Worm (Caenorhabditis elegans) whole organism, late embryonic: ENCODE results near the gene mig-17.

Experiments used
- K09A11.1 ChIP-seq: sonication (generic microtip); optimal IDR thresholded peaks from 2 replicates; lab custom pipeline; 2017; ENCODE audit warnings: antibody characterized with exemption, mild to moderate bottlenecking, missing genetic modification characterization, missing compliant biosample characterization; ENCODE audit not compliant: insufficient read depth
- ama-1 ChIP-seq: fragments of 150-350 bp; optimal IDR thresholded peaks from 2 replicates; lab custom pipeline; 2014
- ceh-14 ChIP-seq: sonication (generic microtip); optimal IDR thresholded peaks from 2 replicates; lab custom pipeline; 2016; ENCODE audit warnings: missing genotype, missing genetic modification characterization, missing compliant biosample characterization
- ceh-9 ChIP-seq: sonication (generic microtip); optimal IDR thresholded peaks from 2 replicates; lab custom pipeline; 2016; ENCODE audit warnings: mild to moderate bottlenecking, missing genetic modification characterization, inconsistent platforms, missing compliant biosample characterization
- che-1 ChIP-seq: sonication (generic microtip); optimal IDR thresholded peaks from 2 replicates; lab custom pipeline; 2016; ENCODE audit warnings: mild to moderate bottlenecking, missing genetic modification characterization, missing compliant biosample characterization
- elt-2 ChIP-seq: sonication (generic microtip); optimal IDR thresholded peaks from 2 replicates; lab custom pipeline; 2016; ENCODE audit warnings: missing genetic modification reagents, missing genetic modification characterization, missing compliant biosample characterization
- eyg-1 ChIP-seq: sonication (generic microtip); optimal IDR thresholded peaks from 2 replicates; lab custom pipeline; 2016; ENCODE audit warnings: missing genotype, missing genetic modification characterization, missing compliant biosample characterization
- fkh-6 ChIP-seq: sonication (generic microtip); optimal IDR thresholded peaks from 2 replicates; lab custom pipeline; 2016; ENCODE audit warnings: missing genetic modification characterization, missing compliant biosample characterization
- hlh-8 ChIP-seq: sonication (generic microtip); optimal IDR thresholded peaks from 2 replicates; lab custom pipeline; 2016; ENCODE audit warnings: missing genotype, missing genetic modification characterization, missing compliant biosample characterization
- nfya-1 ChIP-seq: sonication (generic microtip); optimal IDR thresholded peaks from 2 replicates; lab custom pipeline; 2017; ENCODE audit warnings: missing genetic modification characterization, mild to moderate bottlenecking, missing compliant biosample characterization, antibody characterized with exemption, moderate library complexity
- nhr-11 ChIP-seq: fragments of 150-350 bp; optimal IDR thresholded peaks from 2 replicates; lab custom pipeline; 2014; ENCODE audit warnings: missing biosample characterization, missing genetic modification characterization
- pha-4 ChIP-seq: fragments of 150-350 bp; optimal IDR thresholded peaks from 2 replicates; lab custom pipeline; 2018; ENCODE audit warnings: missing biosample characterization, missing genetic modification reagents, missing genetic modification characterization
- ref-2 ChIP-seq: sonication (generic microtip); optimal IDR thresholded peaks from 2 replicates; lab custom pipeline; 2016; ENCODE audit warnings: missing genetic modification characterization, missing compliant biosample characterization

DNA sequence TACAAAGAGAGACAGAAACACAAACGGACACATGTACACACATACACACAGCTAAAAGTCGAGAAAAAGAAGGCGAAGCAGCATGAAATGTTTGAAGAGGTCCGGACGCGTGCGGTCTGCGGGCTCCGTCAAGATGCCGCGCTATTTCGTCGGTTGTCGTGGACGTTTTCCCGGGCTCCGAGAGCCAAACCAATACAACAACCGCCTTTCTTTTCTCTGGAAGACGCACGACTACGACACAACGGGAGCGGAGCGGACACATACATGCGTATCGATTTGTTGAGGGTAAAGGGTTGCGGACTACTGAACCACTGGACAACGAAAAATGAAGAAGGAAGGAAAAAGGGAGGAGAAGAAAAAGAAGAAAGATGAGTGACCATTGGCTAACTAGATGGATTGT is 1.1 kb upstream of the mig-17 start:
- no peak for TF ChIP-seq ceh-9 (tag; lab: Kevin White, UChicago)
- TF ChIP-seq nfya-1 = peak; percentile 69
- no peak for TF ChIP-seq fkh-6 (tag; lab: Kevin White, UChicago)
- no peak for TF ChIP-seq ama-1 (lab: Kevin White, UChicago)
- no peak for TF ChIP-seq eyg-1 (tag; lab: Kevin White, UChicago)
- no peak for TF ChIP-seq elt-2 (tag; lab: Kevin White, UChicago)
- no peak for TF ChIP-seq K09A11.1 (tag; lab: Kevin White, UChicago)
- no peak for TF ChIP-seq che-1 (tag; lab: Kevin White, UChicago)
- TF ChIP-seq nhr-11 (tag; lab: Kevin White, UChicago) = no peak
- no peak for TF ChIP-seq hlh-8
- peak; percentile 62 for TF ChIP-seq ref-2 (tag; lab: Kevin White, UChicago)
- TF ChIP-seq pha-4 (tag; lab: Kevin White, UChicago) = no peak
- peak; percentile 44 for TF ChIP-seq ceh-14
